Worm (Caenorhabditis elegans): ENCODE data around the gene F54D12.10.

Gene F54D12.10

ce11 chrII:1374486-1374885 is 3.7 kb downstream of the F54D12.10 start:
- no peak for TF ChIP-seq ceh-39 (tag; optimal IDR thresholded peaks at IDR 0.05)

DNA sequence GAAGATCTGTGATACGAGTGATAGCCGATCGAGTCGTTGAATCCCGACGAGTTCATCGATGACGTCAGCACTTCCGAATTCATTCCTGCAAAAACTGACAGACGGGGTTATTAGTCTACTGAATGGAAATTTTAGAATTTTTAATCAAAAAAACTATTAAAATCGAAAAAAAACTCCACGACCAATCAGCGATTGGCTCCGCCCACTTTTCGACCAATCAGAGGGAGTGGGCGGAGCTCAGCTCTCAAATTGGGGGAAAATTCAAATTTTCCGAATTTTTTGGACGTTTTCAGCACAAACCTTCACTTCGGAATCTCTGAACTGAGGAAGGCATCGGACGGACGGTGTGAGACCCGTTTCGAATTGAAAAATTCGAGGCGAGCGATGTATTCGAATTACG is 5.2 kb downstream of the F54D12.10 start:
- no peak for TF ChIP-seq ztf-11 (tag; optimal IDR thresholded peaks at IDR 0.05)
- TF ChIP-seq zip-8 (tag; optimal IDR thresholded peaks at IDR 0.05) = no peak
- TF ChIP-seq unc-120 (tag; optimal IDR thresholded peaks at IDR 0.05; ENCODE audit: poor library complexity, severe bottlenecking) = no peak
- no peak for TF ChIP-seq sptf-1 (tag; optimal IDR thresholded peaks at IDR 0.05)
- TF ChIP-seq nhr-76 (tag; optimal IDR thresholded peaks at IDR 0.05) = no peak
- no peak for TF ChIP-seq nhr-12 (tag; optimal IDR thresholded peaks at IDR 0.05)

ce11 chrII:1372138-1372537 is 6.0 kb downstream of the F54D12.10 start:
- TF ChIP-seq unc-39 (tag; optimal IDR thresholded peaks at IDR 0.05) (no peak), flh-1 (GFP tag; optimal IDR thresholded peaks at IDR 0.05) (no peak), unc-120 (tag; optimal IDR thresholded peaks at IDR 0.05; ENCODE audit: poor library complexity, severe bottlenecking) (no peak), ceh-39 (tag; optimal IDR thresholded peaks at IDR 0.05) (no peak), ceh-83 (GFP tag; optimal IDR thresholded peaks at IDR 0.05) (no peak), ztf-11 (tag; optimal IDR thresholded peaks at IDR 0.05) (no peak), mls-2 (tag; optimal IDR thresholded peaks at IDR 0.05) (no peak), elt-3 (tag; optimal IDR thresholded peaks at IDR 0.05) (no peak), nhr-237 (tag; optimal IDR thresholded peaks at IDR 0.05) (no peak), lsy-2 (tag; optimal IDR thresholded peaks at IDR 0.05) (no peak)

ce11 chrII:1371533-1371932 is 6.6 kb downstream of the F54D12.10 start:
- TF ChIP-seq ces-1 (GFP tag; optimal IDR thresholded peaks at IDR 0.05) (no peak), mls-2 (tag; optimal IDR thresholded peaks at IDR 0.05) (no peak), mab-5 (tag; optimal IDR thresholded peaks at IDR 0.05) (no peak)

- no peak for TF ChIP-seq pha-4 (tag; optimal IDR thresholded peaks at IDR 0.05)
- TF ChIP-seq drap-1 (GFP tag; optimal IDR thresholded peaks at IDR 0.05) = no peak
- no peak for TF ChIP-seq bed-3 (GFP tag; optimal IDR thresholded peaks at IDR 0.05)
- TF ChIP-seq ceh-43 (GFP tag; optimal IDR thresholded peaks at IDR 0.05) = no peak
- TF ChIP-seq nhr-76 (tag; optimal IDR thresholded peaks at IDR 0.05) = no peak
- TF ChIP-seq unc-62 (GFP tag; optimal IDR thresholded peaks at IDR 0.05) = no peak
- TF ChIP-seq snpc-4 (tag; optimal IDR thresholded peaks at IDR 0.05) = no peak
These were observed 8.8 kb downstream of the F54D12.10 start for ce11 chrII:1369322-1369721.

ce11 chrII:1368756-1369155 is 9.4 kb downstream of the F54D12.10 start:
- no peak for TF ChIP-seq tbx-8 (GFP tag; optimal IDR thresholded peaks at IDR 0.05)
- TF ChIP-seq unc-62 (GFP tag; optimal IDR thresholded peaks at IDR 0.05) = no peak
- TF ChIP-seq sem-2 (GFP tag; optimal IDR thresholded peaks at IDR 0.05) = no peak
- TF ChIP-seq sptf-1 (tag; optimal IDR thresholded peaks at IDR 0.05) = no peak
- no peak for TF ChIP-seq nhr-12 (tag; optimal IDR thresholded peaks at IDR 0.05)
- no peak for TF ChIP-seq mep-1 (tag; optimal IDR thresholded peaks at IDR 0.05)
- no peak for TF ChIP-seq blmp-1 (tag; optimal IDR thresholded peaks at IDR 0.05)
- no peak for TF ChIP-seq unc-39 (tag; optimal IDR thresholded peaks at IDR 0.05)
- no peak for TF ChIP-seq lin-32 (GFP tag; optimal IDR thresholded peaks at IDR 0.05)
- no peak for TF ChIP-seq ceh-83 (GFP tag; optimal IDR thresholded peaks at IDR 0.05)
- TF ChIP-seq ceh-43 (GFP tag; optimal IDR thresholded peaks at IDR 0.05) = no peak
- no peak for TF ChIP-seq nhr-28 (tag; optimal IDR thresholded peaks at IDR 0.05)
- TF ChIP-seq mab-5 (tag; optimal IDR thresholded peaks at IDR 0.05) = no peak
- no peak for TF ChIP-seq lin-13 (tag; optimal IDR thresholded peaks at IDR 0.05)
- TF ChIP-seq lsy-2 (tag; optimal IDR thresholded peaks at IDR 0.05) = no peak
- no peak for TF ChIP-seq snpc-4 (tag; optimal IDR thresholded peaks at IDR 0.05)
- TF ChIP-seq mls-2 (tag; optimal IDR thresholded peaks at IDR 0.05) = no peak
- TF ChIP-seq ham-2 (GFP tag; optimal IDR thresholded peaks at IDR 0.05) = no peak
- TF ChIP-seq zip-8 (tag; optimal IDR thresholded peaks at IDR 0.05) = no peak
- TF ChIP-seq cnd-1 (tag; optimal IDR thresholded peaks at IDR 0.05) = no peak
